Fruit fly (Drosophila melanogaster): ENCODE measurements around the gene Ssk.

Gene Ssk

DNA sequence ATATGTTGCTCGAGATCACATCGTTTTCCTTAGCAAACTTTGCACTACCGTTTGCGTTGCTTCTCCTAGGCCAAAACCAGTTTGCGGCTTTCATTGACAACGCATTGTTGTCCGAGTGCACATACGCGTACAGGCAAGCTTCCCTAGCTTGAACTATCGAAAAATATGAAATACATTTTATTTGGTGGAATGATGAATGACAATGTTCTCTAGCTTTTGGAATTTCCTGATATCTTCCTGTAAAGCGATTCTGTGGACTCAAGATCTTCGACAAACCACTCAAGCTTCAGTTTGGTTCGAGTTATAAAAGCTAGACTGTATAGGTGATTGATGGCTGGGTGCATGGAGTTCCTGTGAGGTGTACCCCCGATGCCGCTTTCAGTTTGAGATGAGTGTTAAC is 7.6 kb downstream of the Ssk start:
- no peak for TF ChIP-seq CTCF (optimal IDR thresholded peaks at IDR 0.05)
- no peak for TF ChIP-seq CG8478 (optimal IDR thresholded peaks at IDR 0.05)

DNA sequence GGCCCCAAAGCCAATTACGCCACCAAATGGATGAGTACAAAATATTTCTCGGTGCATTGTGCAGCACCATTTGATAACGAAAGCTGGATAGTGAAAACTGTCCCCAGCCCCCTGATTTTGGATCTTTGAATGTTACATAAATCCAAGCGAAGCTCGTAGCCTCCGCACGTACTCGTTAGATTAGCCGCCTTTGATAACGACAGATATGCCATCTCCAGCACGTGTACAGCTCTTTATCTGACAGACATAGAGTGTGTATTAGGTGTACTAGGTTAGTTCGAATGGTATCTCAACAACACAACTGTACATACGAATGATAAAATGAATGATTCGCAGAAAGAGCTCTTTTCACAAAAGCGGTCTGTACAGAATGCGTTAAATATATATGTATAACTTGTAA is 8.0 kb downstream of the Ssk start:
- no peak for TF ChIP-seq CTCF (optimal IDR thresholded peaks at IDR 0.05)
- TF ChIP-seq CG8478 (optimal IDR thresholded peaks at IDR 0.05), result no peak

- TF ChIP-seq CG8478 (optimal IDR thresholded peaks at IDR 0.05) (no peak), CTCF (optimal IDR thresholded peaks at IDR 0.05) (no peak)
Measured at dm6 chr3L:20197213-20197612, 8.9 kb downstream of the Ssk start.

- no peak for TF ChIP-seq CG8478 (optimal IDR thresholded peaks at IDR 0.05)
- TF ChIP-seq CTCF (optimal IDR thresholded peaks at IDR 0.05), result no peak
Measured at dm6 chr3L:20197698-20198097, 9.4 kb downstream of the Ssk start.

- TF ChIP-seq CG8478 (optimal IDR thresholded peaks at IDR 0.05), result no peak
Measured at dm6 chr3L:20198138-20198559, 9.8 kb downstream of the Ssk start, which contains the start of gene CG42674. Gene CG42674 (minus strand): TSS chr3L:20198317.

dm6 chr3L:20199569-20200247 is 11.4 kb downstream of the Ssk start, which contains the start of gene CG42833:
Gene CG42833 (plus strand): TSS chr3L:20200093.
- TF ChIP-seq CG8478 (optimal IDR thresholded peaks at IDR 0.05), result no peak
- no peak for TF ChIP-seq CTCF (optimal IDR thresholded peaks at IDR 0.05)

dm6 chr3L:20201538-20201937 is 13.2 kb downstream of the Ssk start, which contains the start of gene obst-F:
Gene obst-F (minus strand): TSS chr3L:20201638.
- no peak for TF ChIP-seq CG8478 (optimal IDR thresholded peaks at IDR 0.05)
- TF ChIP-seq CTCF (optimal IDR thresholded peaks at IDR 0.05), result no peak

dm6 chr3L:20203587-20203986 is 15.3 kb downstream of the Ssk start, which contains the start of gene CG7298:
Gene CG7298 (minus strand): TSS chr3L:20203687.
- TF ChIP-seq CTCF (optimal IDR thresholded peaks at IDR 0.05) (no peak), CG8478 (optimal IDR thresholded peaks at IDR 0.05) (no peak)

DNA sequence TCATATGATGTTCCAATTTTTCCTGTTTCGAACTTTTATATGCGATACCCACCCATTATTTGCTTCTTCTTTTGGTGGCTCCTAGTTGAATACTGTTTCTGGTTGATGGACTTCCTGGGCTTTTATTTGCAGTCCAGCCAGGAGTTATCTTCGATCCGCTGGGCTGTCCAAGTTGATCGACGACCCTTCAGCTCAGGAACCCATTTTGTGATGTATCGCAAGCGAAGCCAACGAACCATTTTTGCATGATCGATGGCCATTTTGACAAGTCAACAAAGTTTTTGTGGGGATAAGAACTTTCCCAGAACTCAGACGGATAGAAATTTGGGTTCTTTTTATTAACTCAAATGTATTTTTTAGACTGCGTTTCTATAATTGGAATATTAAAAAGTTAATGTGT is 17.6 kb downstream of the Ssk start, which contains the start of gene CG7290:
CG7290 (minus strand) TSS at position 101 of the 400 bp plus-strand sequence.
- TF ChIP-seq CG8478 (optimal IDR thresholded peaks at IDR 0.05) (no peak), CTCF (optimal IDR thresholded peaks at IDR 0.05) (no peak)

dm6 chr3L:20206950-20207584 is 18.7 kb downstream of the Ssk start, which contains the start of gene CG6996:
Gene CG6996 (plus strand): TSS chr3L:20207534.
- no peak for TF ChIP-seq CG8478 (optimal IDR thresholded peaks at IDR 0.05)
- no peak for TF ChIP-seq CTCF (optimal IDR thresholded peaks at IDR 0.05)

DNA sequence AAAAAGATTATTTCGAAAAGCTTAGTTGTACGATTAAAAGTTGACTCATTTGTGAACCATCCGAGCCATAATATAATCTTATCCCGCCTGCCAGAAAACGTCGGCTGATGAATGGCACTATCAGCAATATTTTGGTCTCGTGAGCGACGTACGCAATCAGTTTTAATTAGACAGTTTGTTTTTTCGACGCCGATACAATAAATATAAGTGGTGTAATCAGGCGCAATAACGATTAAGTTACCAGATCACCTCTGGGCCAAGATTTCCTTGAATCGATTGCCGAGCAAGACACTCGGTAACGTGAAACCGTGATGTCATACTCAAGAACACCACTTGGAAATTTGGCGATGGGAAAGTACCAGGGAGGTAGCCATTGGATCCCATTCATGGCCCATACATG is 20.8 kb downstream of the Ssk start:
- TF ChIP-seq CG8478 (optimal IDR thresholded peaks at IDR 0.05) (no peak), CTCF (optimal IDR thresholded peaks at IDR 0.05) (no peak)

dm6 chr3L:20209896-20210295 is 21.6 kb downstream of the Ssk start:
- TF ChIP-seq CG8478 (optimal IDR thresholded peaks at IDR 0.05) (no peak), CTCF (optimal IDR thresholded peaks at IDR 0.05) (no peak)

DNA sequence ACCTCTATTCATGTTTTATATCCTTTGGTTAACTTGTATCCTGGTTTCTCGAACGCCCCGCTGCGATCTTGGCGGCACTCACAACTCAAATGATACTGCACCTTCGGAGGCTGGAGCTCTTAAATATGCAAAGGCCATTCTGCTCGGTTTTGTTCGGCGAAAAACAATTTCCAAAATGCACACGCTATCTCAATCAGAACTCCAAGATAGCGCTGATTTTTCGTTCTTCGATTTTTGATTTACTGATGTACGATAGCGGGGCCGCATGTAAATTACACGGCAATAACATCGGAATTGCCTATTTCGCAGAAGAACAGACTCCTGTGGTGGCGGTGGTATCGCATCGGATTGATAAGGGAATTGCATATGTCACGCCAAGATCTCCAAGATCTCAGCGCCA is 23.7 kb downstream of the Ssk start, which contains the start of gene CG7017:
CG7017 (minus strand) TSS at position 101 of the 400 bp plus-strand sequence.
- no peak for TF ChIP-seq CG8478 (optimal IDR thresholded peaks at IDR 0.05)
- no peak for TF ChIP-seq CTCF (optimal IDR thresholded peaks at IDR 0.05)

DNA sequence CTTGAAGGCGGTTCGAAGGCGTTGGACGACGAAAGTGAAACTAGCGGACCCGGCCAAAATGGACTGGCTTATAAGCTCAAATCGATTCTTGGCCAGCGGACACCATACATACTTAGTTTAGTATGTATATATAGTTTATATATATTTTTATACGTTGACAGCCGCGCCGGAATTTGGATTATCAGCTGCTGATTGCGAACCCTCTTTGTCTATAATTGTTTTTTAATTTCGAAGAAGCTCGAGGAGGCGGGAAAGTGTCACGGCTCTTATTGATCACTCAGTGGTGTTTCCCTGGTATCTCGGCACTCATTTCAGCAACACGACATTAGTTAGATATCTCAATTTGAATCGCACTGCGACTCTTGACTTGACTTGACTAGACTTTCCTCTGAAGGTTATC is 32.1 kb downstream of the Ssk start, which contains the start of gene CG6933:
CG6933 (minus strand) TSS at position 47 of the 400 bp plus-strand sequence.
- TF ChIP-seq CTCF (optimal IDR thresholded peaks at IDR 0.05) (no peak), CG8478 (optimal IDR thresholded peaks at IDR 0.05) (no peak)

- TF ChIP-seq CTCF (optimal IDR thresholded peaks at IDR 0.05) (no peak), CG8478 (optimal IDR thresholded peaks at IDR 0.05) (no peak)
Measured at dm6 chr3L:20220918-20221317, 32.6 kb downstream of the Ssk start.

DNA sequence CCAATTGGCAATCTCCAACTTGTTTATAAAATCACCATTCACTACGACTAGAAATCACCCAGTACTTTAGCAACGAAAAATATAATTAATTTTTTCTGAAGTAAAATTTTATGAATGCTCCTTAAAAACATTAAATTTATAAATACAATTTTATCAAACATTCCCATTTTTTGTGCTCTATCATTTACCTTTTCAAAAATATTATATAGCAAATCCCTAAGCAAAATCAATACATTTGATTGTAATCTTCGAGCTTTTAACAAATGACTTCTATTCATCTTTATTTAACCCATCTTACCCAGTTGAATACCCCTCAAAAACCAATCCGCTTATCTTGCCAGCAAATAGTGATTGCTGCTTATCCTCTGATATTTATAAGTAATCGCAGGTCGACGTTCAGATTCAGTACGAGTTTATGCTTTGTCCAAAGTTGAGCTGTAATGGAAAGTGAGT is 33.1 kb downstream of the Ssk start, which contains the start of gene CG17145:
CG17145 (plus strand) TSS at position 403 of the 453 bp plus-strand sequence.
- TF ChIP-seq CG8478 (optimal IDR thresholded peaks at IDR 0.05) (no peak), CTCF (optimal IDR thresholded peaks at IDR 0.05) (no peak)
